Worm (Caenorhabditis elegans) whole organism, L4/young adult: ENCODE data around the gene sahd-1.

Experiments used
- W03F9.2 ChIP-seq: fragments of 150-350 bp; optimal IDR thresholded peaks from 2 replicates; lab custom pipeline; 2014; ENCODE audit warnings: missing biosample characterization, missing genetic modification characterization
- him-1 ChIP-seq: sonication (generic microtip); optimal IDR thresholded peaks from 2 replicates; lab custom pipeline; 2016; ENCODE audit warnings: missing genotype, missing genetic modification reagents, missing genetic modification characterization, missing compliant biosample characterization

ce11 chrII:5517643-5518042 lies 2.9 kb upstream of the sahd-1 start, which contains the start of gene ZK177.9:
- TF ChIP-seq W03F9.2 (tag; lab: Kevin White, UChicago) (no peak), him-1 (no peak)
